Worm (Caenorhabditis elegans) whole organism, late embryonic: Measurements from ENCODE around the gene W02H3.1.

Experiments used
- ets-4 ChIP-seq: sonication (generic microtip); optimal IDR thresholded peaks from 2 replicates; lab custom pipeline; 2016; ENCODE audit warnings: missing genetic modification characterization, missing compliant biosample characterization
- syd-9 ChIP-seq: sonication (generic microtip); optimal IDR thresholded peaks from 2 replicates; lab custom pipeline; 2016; ENCODE audit warnings: mild to moderate bottlenecking, missing genetic modification characterization, moderate library complexity, missing compliant biosample characterization
- tbx-2 ChIP-seq: sonication (generic microtip); optimal IDR thresholded peaks from 2 replicates; lab custom pipeline; 2016; ENCODE audit warnings: missing genetic modification characterization, missing compliant biosample characterization
- tbx-7 ChIP-seq: sonication (generic microtip); optimal IDR thresholded peaks from 2 replicates; lab custom pipeline; 2016; ENCODE audit warnings: missing genotype, missing genetic modification characterization, missing compliant biosample characterization

DNA sequence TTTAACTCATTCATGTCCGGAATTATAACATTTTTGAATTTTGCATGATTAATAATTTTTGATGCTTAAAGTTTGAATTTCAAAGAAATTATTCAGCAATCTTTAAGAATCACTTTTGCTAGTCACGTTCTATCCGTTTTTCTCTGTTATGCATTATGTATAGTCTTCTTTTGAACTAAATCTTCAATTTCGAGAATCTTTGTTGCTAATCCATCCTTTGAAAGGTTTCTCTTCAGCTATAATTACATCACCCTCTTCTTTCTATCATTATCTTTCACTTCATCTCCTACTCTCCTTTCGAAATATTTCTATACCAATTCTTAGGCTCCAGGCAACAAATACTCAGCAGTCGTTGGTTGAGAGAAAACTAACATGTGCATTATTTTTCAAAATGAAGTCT lies 46.2 kb upstream of the W02H3.1 start:
- TF ChIP-seq syd-9 (tag; lab: Kevin White, UChicago) (no peak), tbx-2 (tag; lab: Kevin White, UChicago) (no peak), tbx-7 (tag; lab: Kevin White, UChicago) (no peak), ets-4 (no peak)
